Fruit fly (Drosophila melanogaster): Measurements from ENCODE around the gene SH3PX1.

SH3PX1 gene

DNA sequence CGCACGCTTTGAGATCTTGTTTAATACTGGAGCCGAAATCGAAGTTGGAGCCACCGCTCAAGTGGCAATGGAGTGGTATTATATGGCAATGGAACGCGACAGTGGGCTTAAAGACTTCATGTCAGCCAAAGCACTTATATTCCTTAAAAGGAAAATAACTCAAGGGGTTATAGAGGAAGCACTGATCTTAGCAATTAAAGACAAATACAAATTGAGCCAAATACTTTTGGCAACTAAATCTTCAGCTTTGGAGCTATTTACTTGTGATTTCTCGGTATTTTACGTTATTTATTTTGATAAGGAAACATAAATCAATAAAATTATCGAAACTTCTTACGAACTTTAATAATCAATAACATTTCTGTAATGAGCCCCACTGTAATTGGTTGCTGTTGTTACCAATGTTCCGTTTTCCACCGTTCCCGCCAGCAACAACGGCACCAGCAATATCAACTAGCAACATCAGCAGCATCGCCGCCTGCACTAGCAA lies 30.5 kb upstream of the SH3PX1 start (continued):
- TF ChIP-seq CG6854 (GFP tag; optimal IDR thresholded peaks at IDR 0.05) (peak; percentile 65), gcm2 (GFP tag; optimal IDR thresholded peaks at IDR 0.05) (peak; percentile 35), CG11504 (tag; optimal IDR thresholded peaks at IDR 0.05) (peak; percentile 100), vvl (GFP tag; IDR thresholded peaks at IDR 0.05) (peak; percentile 89), CG7963 (GFP tag; IDR thresholded peaks at IDR 0.05; ENCODE audit: partially characterized antibody) (no peak), CG2199 (GFP tag; IDR thresholded peaks at IDR 0.05) (no peak), CG34224 (GFP tag; IDR thresholded peaks at IDR 0.05; ENCODE audit: partially characterized antibody) (no peak), ham (GFP tag; IDR thresholded peaks at IDR 0.05) (no peak), crc (GFP tag; optimal IDR thresholded peaks at IDR 0.05) (no peak), CG1024 (GFP tag; IDR thresholded peaks at IDR 0.05) (peak; percentile 44; the same call in 1 of the 2 replicates), ci (GFP tag; IDR thresholded peaks at IDR 0.05) (peak; percentile 74), sens-2 (GFP tag; IDR thresholded peaks at IDR 0.05) (peak; percentile 71), Mes4 (GFP tag; optimal IDR thresholded peaks at IDR 0.05) (peak; percentile 40), Gug (GFP tag; IDR thresholded peaks at IDR 0.05) (peak; percentile 73), gsb-n (tag; optimal IDR thresholded peaks at IDR 0.05) (peak; percentile 80), CG18619 (GFP tag; optimal IDR thresholded peaks at IDR 0.05) (peak; percentile 70), Max (GFP tag; optimal IDR thresholded peaks at IDR 0.05) (peak; percentile 93), eve (GFP tag; optimal IDR thresholded peaks at IDR 0.05) (no peak), CG4854 (GFP tag; optimal IDR thresholded peaks at IDR 0.05) (peak; percentile 79), CG10462 (GFP tag; optimal IDR thresholded peaks at IDR 0.05) (peak; percentile 40), toy (GFP tag; IDR thresholded peaks at IDR 0.05) (0 out of 2 replicates have a peak, but pooled peaks have one; percentile 22), CG5180 (GFP tag; optimal IDR thresholded peaks at IDR 0.05) (peak; percentile 87), CG18764 (GFP tag; optimal IDR thresholded peaks at IDR 0.05) (peak; percentile 92), MTF-1 (GFP tag; optimal IDR thresholded peaks at IDR 0.05; ENCODE audit: borderline replicate concordance) (peak; percentile 76), wdn (GFP tag; IDR thresholded peaks at IDR 0.05) (peak; percentile 63), TFAM (GFP tag; optimal IDR thresholded peaks at IDR 0.05) (peak; percentile 55), trem (tag; optimal IDR thresholded peaks at IDR 0.05) (peak; percentile 70), Gsc (GFP tag; IDR thresholded peaks at IDR 0.05) (peak; percentile 67), Doc2 (GFP tag; IDR thresholded peaks at IDR 0.05) (peak; percentile 11; the same call in 1 of the 2 replicates), CG7745 (tag; optimal IDR thresholded peaks at IDR 0.05) (no peak), CG17912 (GFP tag; optimal IDR thresholded peaks at IDR 0.05) (no peak), pho (GFP tag; optimal IDR thresholded peaks at IDR 0.05) (peak; percentile 38), CG2678 (tag; optimal IDR thresholded peaks at IDR 0.05) (peak; percentile 87), nom (GFP tag; optimal IDR thresholded peaks at IDR 0.05) (peak; percentile 94), ash1 (GFP tag; optimal IDR thresholded peaks at IDR 0.05) (no peak), fru (optimal IDR thresholded peaks at IDR 0.05) (no peak), grau (tag; optimal IDR thresholded peaks at IDR 0.05) (peak; percentile 84), CG33213 (GFP tag; optimal IDR thresholded peaks at IDR 0.05) (peak; percentile 78), bsh (GFP tag; optimal IDR thresholded peaks at IDR 0.05) (peak; percentile 74 to 83), fu2 (GFP tag; optimal IDR thresholded peaks at IDR 0.05) (peak; percentile 5), zen (tag; optimal IDR thresholded peaks at IDR 0.05) (peak; percentile 7), CG13296 (GFP tag; optimal IDR thresholded peaks at IDR 0.05) (peak; percentile 93), CG12659 (GFP tag; optimal IDR thresholded peaks at IDR 0.05) (peak; percentile 80), CG4820 (GFP tag; optimal IDR thresholded peaks at IDR 0.05) (peak; percentile 92), CG4424 (GFP tag; optimal IDR thresholded peaks at IDR 0.05) (peak; percentile 96), dimm (GFP tag; IDR thresholded peaks at IDR 0.05) (0 out of 2 replicates have a peak, but pooled peaks have one; percentile 50), CG15601 (tag; optimal IDR thresholded peaks at IDR 0.05) (peak; percentile 76)

Data from whole organism, embryonic.